Worm (Caenorhabditis elegans) whole organism, L4 larva: ENCODE measurements around the gene msp-55.

Experiments
- F26F4.8 ChIP-seq: fragments of 200-800 bp; sonication (Bioruptor generic); conservative IDR thresholded peaks from 2 replicates; pipeline ENCODE4 v1.3.6; 2022; ENCODE audit warnings: missing genetic modification characterization, missing compliant biosample characterization
- F49E8.2 ChIP-seq: sonication (generic microtip); optimal IDR thresholded peaks from 2 replicates; lab custom pipeline; 2016; ENCODE audit warnings: missing compliant biosample characterization, mild to moderate bottlenecking, missing genetic modification characterization, borderline replicate concordance
- T26A8.4 ChIP-seq: fragments of 200-800 bp; sonication (Bioruptor generic); IDR thresholded peaks from 2 replicates; pipeline ENCODE4 v1.3.6; 2022; ENCODE audit warnings: missing genetic modification characterization, missing compliant biosample characterization
- ZK337.2 ChIP-seq: fragments of 200-800 bp; sonication (Bioruptor generic); IDR thresholded peaks from 2 replicates; pipeline ENCODE4 v1.3.6; 2022; ENCODE audit warnings: missing genetic modification reagents, missing genetic modification characterization, missing compliant biosample characterization
- aha-1 ChIP-seq: fragments of 150-350 bp; peaks from one replicate; lab custom pipeline; 2014; ENCODE audit warnings: missing biosample characterization, missing genetic modification characterization
- arid-1 ChIP-seq: fragments of 200-800 bp; sonication (Bioruptor generic); conservative IDR thresholded peaks from 2 replicates; pipeline ENCODE4 v1.3.6; 2022; ENCODE audit warnings: missing genetic modification reagents, missing genetic modification characterization, missing compliant biosample characterization
- attf-4 ChIP-seq: sonication (generic microtip); optimal IDR thresholded peaks from 3 replicates; lab custom pipeline; 2017; ENCODE audit warnings: missing biosample characterization, missing genetic modification characterization
- ceh-20 ChIP-seq: fragments of 200-800 bp; sonication (Bioruptor generic); IDR thresholded peaks from 2 replicates; pipeline ENCODE4 v1.3.6; 2022; ENCODE audit warnings: missing genetic modification reagents, missing genetic modification characterization, missing compliant biosample characterization
- ceh-28 ChIP-seq: fragments of 150-350 bp; optimal IDR thresholded peaks from 2 replicates; lab custom pipeline; 2014; ENCODE audit warnings: missing biosample characterization, missing genetic modification reagents, missing genetic modification characterization
- daf-19 ChIP-seq: fragments of 200-800 bp; sonication (Bioruptor generic); conservative IDR thresholded peaks from 2 replicates; pipeline ENCODE4 v1.3.6; 2022; ENCODE audit warnings: missing genetic modification characterization, missing compliant biosample characterization
- dve-1 ChIP-seq: sonication (generic microtip); optimal IDR thresholded peaks from 2 replicates; lab custom pipeline; 2017; ENCODE audit warnings: antibody characterized with exemption, mild to moderate bottlenecking, missing genetic modification characterization, missing compliant biosample characterization; ENCODE audit not compliant: insufficient read depth
- fos-1 ChIP-seq: fragments of 150-350 bp; optimal IDR thresholded peaks from 2 replicates; lab custom pipeline; 2014; ENCODE audit warnings: missing biosample characterization, missing genetic modification characterization
- nhr-10 ChIP-seq: fragments of 150-350 bp; optimal IDR thresholded peaks from 2 replicates; lab custom pipeline; 2014; ENCODE audit warnings: missing biosample characterization, missing genetic modification characterization
- nhr-102 ChIP-seq: sonication (generic microtip); optimal IDR thresholded peaks from 2 replicates; lab custom pipeline; 2016; ENCODE audit warnings: mild to moderate bottlenecking, missing genetic modification characterization, moderate library complexity, missing compliant biosample characterization
- nhr-25 ChIP-seq: sonication (generic microtip); optimal IDR thresholded peaks from 2 replicates; lab custom pipeline; 2017; ENCODE audit warnings: missing genetic modification characterization, mild to moderate bottlenecking, missing compliant biosample characterization, antibody characterized with exemption, moderate library complexity, borderline replicate concordance; ENCODE audit not compliant: insufficient read depth
- nhr-41 ChIP-seq: fragments of 200-800 bp; sonication (Bioruptor generic); IDR thresholded peaks from 2 replicates; pipeline ENCODE4 v1.3.6; 2022; ENCODE audit warnings: missing genetic modification reagents, missing genetic modification characterization, missing compliant biosample characterization
- nhr-6 ChIP-seq: fragments of 150-350 bp; optimal IDR thresholded peaks from 2 replicates; lab custom pipeline; 2014; ENCODE audit warnings: missing biosample characterization, missing genetic modification characterization
- pha-4 ChIP-seq, 2 experiments: fragments of 150-350 bp in 1 of 2; fragments of 200-800 bp in 1 of 2; sonication (Bioruptor generic) in 1 of 2; IDR thresholded peaks in 1 of 2; optimal IDR thresholded peaks in 1 of 2; 2 replicates each; pipeline versions ENCODE4 v1.3.6 to Lab custom; 2014 to 2022; ENCODE audit warnings: missing genetic modification characterization in 2 of 2, missing genetic modification reagents in 2 of 2, missing biosample characterization in 1 of 2, missing compliant biosample characterization in 1 of 2
- set-16 ChIP-seq: fragments of 200-800 bp; sonication (Bioruptor generic); IDR thresholded peaks from 2 replicates; pipeline ENCODE4 v1.3.6; 2022; ENCODE audit warnings: missing genetic modification reagents, missing genetic modification characterization, missing compliant biosample characterization
- unc-62 ChIP-seq, 3 experiments: fragments of 150-350 bp in 1 of 3; sonication (generic microtip); optimal IDR thresholded peaks in 2 of 3; peaks in 1 of 3; 1 replicate in 1 of 3; 2 replicates in 2 of 3; lab custom pipeline; 2014 to 2017; ENCODE audit warnings: missing biosample characterization in 3 of 3, missing genetic modification characterization in 3 of 3, missing genetic modification reagents in 3 of 3, missing genotype in 1 of 3
- zfp-2 ChIP-seq: sonication (generic microtip); optimal IDR thresholded peaks from 2 replicates; lab custom pipeline; 2016; ENCODE audit warnings: mild to moderate bottlenecking, missing genetic modification characterization, missing compliant biosample characterization
- zip-2 ChIP-seq: fragments of 150-350 bp; optimal IDR thresholded peaks from 2 replicates; lab custom pipeline; 2014; ENCODE audit warnings: missing biosample characterization, missing genetic modification characterization

The msp-55 gene

ce11 chrIV:5033276-5033675 lies 22.5 kb downstream of the msp-55 start, which contains the start of gene C09B9.4:
Gene C09B9.4 (minus strand): TSS chrIV:5033376.
- TF ChIP-seq nhr-25 (no peak), pha-4 (GFP tag; IDR thresholded peaks at IDR 0.05; lab: Robert Waterston, UW) (no peak), pha-4 (tag; optimal IDR thresholded peaks at IDR 0.05; lab: Kevin White, UChicago) (no peak), nhr-6 (tag; lab: Kevin White, UChicago) (no peak), dve-1 (tag; lab: Kevin White, UChicago) (no peak), T26A8.4 (GFP tag; lab: Robert Waterston, UW) (no peak), ZK337.2 (GFP tag; lab: Robert Waterston, UW) (no peak), fos-1 (tag; lab: Kevin White, UChicago) (no peak), F26F4.8 (GFP tag; lab: Robert Waterston, UW) (no peak), ceh-28 (tag; lab: Kevin White, UChicago) (no peak), nhr-10 (tag; lab: Kevin White, UChicago) (no peak), arid-1 (GFP tag; lab: Robert Waterston, UW) (no peak), ceh-20 (GFP tag; lab: Robert Waterston, UW) (no peak)

ce11 chrIV:5031346-5031745 lies 24.5 kb downstream of the msp-55 start:
- TF ChIP-seq aha-1 (tag; lab: Kevin White, UChicago) (peak; percentile 90), nhr-6 (tag; lab: Kevin White, UChicago) (no peak), zfp-2 (tag; lab: Kevin White, UChicago) (no peak)

ce11 chrIV:5028978-5029377 lies 26.8 kb downstream of the msp-55 start, which contains the start of the genes best-6 and C09B9.2:
Gene best-6 (minus strand): TSS chrIV:5029078.
Gene C09B9.2 (plus strand): TSS chrIV:5029291.
- TF ChIP-seq unc-62 (GFP tag; optimal IDR thresholded peaks at IDR 0.05 in 1 of 2; lab: Kevin White, UChicago) = peak in 1 of 2 experiments; percentile 87
- no peak for TF ChIP-seq unc-62 (tag; optimal IDR thresholded peaks at IDR 0.05; lab: Kevin White, UChicago)
- TF ChIP-seq pha-4 (GFP tag; IDR thresholded peaks at IDR 0.05; lab: Robert Waterston, UW) = no peak
- TF ChIP-seq pha-4 (tag; optimal IDR thresholded peaks at IDR 0.05; lab: Kevin White, UChicago) = no peak

- TF ChIP-seq F49E8.2 (tag; lab: Kevin White, UChicago) (no peak), zip-2 (tag; lab: Kevin White, UChicago) (no peak), nhr-41 (GFP tag; lab: Robert Waterston, UW) (no peak)
Measured at ce11 chrIV:5025646-5026045, 30.2 kb downstream of the msp-55 start, which contains the start of gene C09B9.85. Gene C09B9.85 (minus strand): TSS chrIV:5025746.

- TF ChIP-seq aha-1 (tag; lab: Kevin White, UChicago) = peak; percentile 30
- no peak for TF ChIP-seq attf-4 (tag; lab: Kevin White, UChicago)
Measured at ce11 chrIV:5020533-5020932, 35.3 kb downstream of the msp-55 start, which contains the start of gene T28H11.8. Gene T28H11.8 (minus strand): TSS chrIV:5020633.

- TF ChIP-seq set-16 (GFP tag; lab: Robert Waterston, UW) = peak; percentile 82
Measured at ce11 chrIV:5017075-5017474, 38.7 kb downstream of the msp-55 start, which contains the start of gene T28H11.7. Gene T28H11.7 (minus strand): TSS chrIV:5017175.

- peak; percentile 83 for TF ChIP-seq set-16 (GFP tag; lab: Robert Waterston, UW)
- TF ChIP-seq, all 104 proteins: peak for 1; not testable (repeated sequence) for 103
Measured at ce11 chrIV:5016461-5016860, 39.4 kb downstream of the msp-55 start, which contains the start of gene ssq-4. Gene ssq-4 (plus strand): TSS chrIV:5016479.

ce11 chrIV:5012241-5012640 lies 43.6 kb downstream of the msp-55 start, which contains the start of gene srm-1:
Gene srm-1 (plus strand): TSS chrIV:5012541.
- TF ChIP-seq aha-1 (tag; lab: Kevin White, UChicago) (no peak), nhr-102 (tag; lab: Kevin White, UChicago) (no peak), daf-19 (no peak)
